Worm (Caenorhabditis elegans) whole organism, young adult: ENCODE measurements around the gene tag-329.

Experiments used
- B0019.2 ChIP-seq: fragments of 200-800 bp; sonication (Bioruptor generic); conservative IDR thresholded peaks from 2 replicates; pipeline ENCODE4 v1.3.6; 2022; ENCODE audit warnings: missing genetic modification reagents, missing genetic modification characterization, missing compliant biosample characterization
- B0035.1 ChIP-seq: sonication (generic microtip); optimal IDR thresholded peaks from 2 replicates; lab custom pipeline; 2016; ENCODE audit warnings: missing genetic modification characterization, mild to moderate bottlenecking, missing compliant biosample characterization, missing genotype, missing genetic modification reagents
- B0261.1 ChIP-seq: sonication (generic microtip); optimal IDR thresholded peaks from 2 replicates; lab custom pipeline; 2016; ENCODE audit warnings: mild to moderate bottlenecking, missing genetic modification characterization, moderate library complexity, missing compliant biosample characterization
- C06A6.2 ChIP-seq: fragments of 200-800 bp; sonication (Bioruptor generic); conservative IDR thresholded peaks from 2 replicates; pipeline ENCODE4 v1.3.6; 2022; ENCODE audit warnings: missing genetic modification characterization, missing compliant biosample characterization
- C17E4.6 ChIP-seq: fragments of 200-800 bp; sonication (Bioruptor generic); IDR thresholded peaks from 2 replicates; pipeline ENCODE4 v1.3.6; 2022; ENCODE audit warnings: missing genetic modification reagents, missing genetic modification characterization, missing compliant biosample characterization
- D2030.7 ChIP-seq: fragments of 200-800 bp; sonication (Bioruptor generic); IDR thresholded peaks from 2 replicates; pipeline ENCODE4 v1.3.6; 2022; ENCODE audit warnings: missing genetic modification reagents, missing genetic modification characterization, missing compliant biosample characterization
- F23B12.7 ChIP-seq: sonication (generic microtip); optimal IDR thresholded peaks from 2 replicates; lab custom pipeline; 2017; ENCODE audit warnings: missing genetic modification characterization, mild to moderate bottlenecking, missing compliant biosample characterization, antibody characterized with exemption, moderate library complexity; ENCODE audit not compliant: insufficient read depth
- F55B11.4 ChIP-seq: sonication (generic microtip); optimal IDR thresholded peaks from 2 replicates; lab custom pipeline; 2016; ENCODE audit warnings: missing compliant biosample characterization, missing genetic modification characterization, borderline replicate concordance; ENCODE audit not compliant: insufficient read depth
- F57C9.4 ChIP-seq: sonication (generic microtip); optimal IDR thresholded peaks from 2 replicates; lab custom pipeline; 2017; ENCODE audit warnings: mild to moderate bottlenecking, missing genetic modification characterization, missing compliant biosample characterization
- Y53G8AR.9 ChIP-seq: fragments of 200-800 bp; sonication (Bioruptor generic); conservative IDR thresholded peaks from 2 replicates; pipeline ENCODE4 v1.3.6; 2022; ENCODE audit warnings: missing genetic modification reagents, missing genetic modification characterization, missing compliant biosample characterization
- Y95B8A.8 ChIP-seq: fragments of 200-800 bp; sonication (Bioruptor generic); IDR thresholded peaks from 2 replicates; pipeline ENCODE4 v1.3.6; 2022; ENCODE audit warnings: missing genetic modification reagents, missing genetic modification characterization, missing compliant biosample characterization
- akir-1 ChIP-seq: fragments of 200-800 bp; sonication (Bioruptor generic); optimal IDR thresholded peaks from 2 replicates; lab custom pipeline; 2018; ENCODE audit warnings: mild to moderate bottlenecking, missing genetic modification characterization, moderate library complexity, missing compliant biosample characterization
- atf-7 ChIP-seq: sonication (generic microtip); optimal IDR thresholded peaks from 2 replicates; lab custom pipeline; 2017; ENCODE audit warnings: mild to moderate bottlenecking, missing genetic modification characterization, missing compliant biosample characterization
- attf-5 ChIP-seq: fragments of 200-800 bp; sonication (Bioruptor generic); optimal IDR thresholded peaks from 2 replicates; lab custom pipeline; 2018; ENCODE audit warnings: mild to moderate bottlenecking, missing genetic modification characterization, missing compliant biosample characterization
- bed-2 ChIP-seq: fragments of 200-800 bp; sonication (Bioruptor generic); IDR thresholded peaks from 2 replicates; pipeline ENCODE4 v1.3.6; 2022; ENCODE audit warnings: missing genetic modification reagents, missing genetic modification characterization, missing compliant biosample characterization
- cebp-1 ChIP-seq, 2 experiments: fragments of 200-800 bp in 1 of 2; sonication (Bioruptor generic) in 1 of 2; sonication (generic microtip) in 1 of 2; IDR thresholded peaks in 1 of 2; optimal IDR thresholded peaks in 1 of 2; 2 replicates each; pipeline versions ENCODE4 v1.3.6 to Lab custom; 2017 to 2022; ENCODE audit warnings: missing compliant biosample characterization in 2 of 2, missing genetic modification characterization in 2 of 2, mild to moderate bottlenecking in 1 of 2, missing genetic modification reagents in 1 of 2, moderate library complexity in 1 of 2
- cebp-2 ChIP-seq: fragments of 200-800 bp; sonication (Bioruptor generic); IDR thresholded peaks from 2 replicates; pipeline ENCODE4 v1.3.6; 2022; ENCODE audit warnings: missing genetic modification characterization, missing compliant biosample characterization
- ceh-40 ChIP-seq: fragments of 200-800 bp; sonication (Bioruptor generic); IDR thresholded peaks from 2 replicates; pipeline ENCODE4 v1.3.6; 2022; ENCODE audit warnings: missing genetic modification characterization, missing compliant biosample characterization
- chd-7 ChIP-seq: sonication (generic microtip); optimal IDR thresholded peaks from 2 replicates; lab custom pipeline; 2016; ENCODE audit warnings: mild to moderate bottlenecking, missing genetic modification characterization, moderate library complexity, missing compliant biosample characterization
- dpl-1 ChIP-seq: fragments of 150-350 bp; optimal IDR thresholded peaks from 2 replicates; lab custom pipeline; 2014; ENCODE audit warnings: missing biosample characterization, missing genetic modification reagents, missing genetic modification characterization
- egl-18 ChIP-seq: fragments of 200-800 bp; sonication (Bioruptor generic); IDR thresholded peaks from 2 replicates; pipeline ENCODE4 v1.3.6; 2022; ENCODE audit warnings: missing genetic modification reagents, missing genetic modification characterization, missing compliant biosample characterization
- ekl-4 ChIP-seq: fragments of 200-800 bp; sonication (Bioruptor generic); IDR thresholded peaks from 2 replicates; pipeline ENCODE4 v1.3.6; 2022; ENCODE audit warnings: missing genetic modification reagents, missing genetic modification characterization, missing compliant biosample characterization
- fkh-3 ChIP-seq: sonication (generic microtip); optimal IDR thresholded peaks from 2 replicates; lab custom pipeline; 2016; ENCODE audit warnings: mild to moderate bottlenecking, missing genetic modification characterization, missing compliant biosample characterization
- gei-17 ChIP-seq: fragments of 200-800 bp; sonication (Bioruptor generic); optimal IDR thresholded peaks from 2 replicates; lab custom pipeline; 2018; ENCODE audit warnings: mild to moderate bottlenecking, missing genetic modification characterization, missing compliant biosample characterization
- hlh-12 ChIP-seq: sonication (generic microtip); optimal IDR thresholded peaks from 2 replicates; lab custom pipeline; 2016; ENCODE audit warnings: missing genetic modification characterization, missing compliant biosample characterization
- hmg-20 ChIP-seq: fragments of 200-800 bp; sonication (Bioruptor generic); IDR thresholded peaks from 2 replicates; pipeline ENCODE4 v1.3.6; 2022; ENCODE audit warnings: missing genetic modification reagents, missing genetic modification characterization, missing compliant biosample characterization
- lag-1 ChIP-seq: fragments of 200-800 bp; sonication (Bioruptor generic); IDR thresholded peaks from 2 replicates; pipeline ENCODE4 v1.3.6; 2022; ENCODE audit warnings: missing genetic modification reagents, missing genetic modification characterization, missing compliant biosample characterization
- let-526 ChIP-seq: fragments of 200-800 bp; sonication (Bioruptor generic); IDR thresholded peaks from 2 replicates; pipeline ENCODE4 v1.3.6; 2022; ENCODE audit warnings: missing genetic modification reagents, missing genetic modification characterization, missing compliant biosample characterization
- let-607 ChIP-seq, 2 experiments: fragments of 200-800 bp in 1 of 2; sonication (Bioruptor generic) in 1 of 2; sonication (generic microtip) in 1 of 2; optimal IDR thresholded peaks; 2 replicates each; lab custom pipeline; 2016 to 2018; ENCODE audit warnings: mild to moderate bottlenecking in 2 of 2, missing compliant biosample characterization in 2 of 2, missing genetic modification characterization in 2 of 2, moderate library complexity in 2 of 2, missing genotype in 1 of 2
- lin-26 ChIP-seq: fragments of 200-800 bp; sonication (Bioruptor generic); IDR thresholded peaks from 2 replicates; pipeline ENCODE4 v1.3.6; 2022; ENCODE audit warnings: missing genetic modification reagents, missing genetic modification characterization, missing compliant biosample characterization
- madf-6 ChIP-seq: fragments of 200-800 bp; sonication (Bioruptor generic); IDR thresholded peaks from 2 replicates; pipeline ENCODE4 v1.3.6; 2022; ENCODE audit warnings: missing genetic modification reagents, missing genetic modification characterization, missing compliant biosample characterization
- madf-8 ChIP-seq: fragments of 200-800 bp; sonication (Bioruptor generic); conservative IDR thresholded peaks from 2 replicates; pipeline ENCODE4 v1.3.6; 2022; ENCODE audit warnings: missing genetic modification reagents, missing genetic modification characterization, missing compliant biosample characterization
- mcd-1 ChIP-seq: fragments of 200-800 bp; sonication (Bioruptor generic); IDR thresholded peaks from 2 replicates; pipeline ENCODE4 v1.3.6; 2022; ENCODE audit warnings: missing genetic modification reagents, missing genetic modification characterization, missing compliant biosample characterization
- mxl-1 ChIP-seq: sonication (generic microtip); optimal IDR thresholded peaks from 2 replicates; lab custom pipeline; 2016; ENCODE audit warnings: missing genetic modification characterization, missing compliant biosample characterization
- nhr-120 ChIP-seq: fragments of 200-800 bp; sonication (Bioruptor generic); IDR thresholded peaks from 2 replicates; pipeline ENCODE4 v1.3.6; 2022; ENCODE audit warnings: missing genetic modification characterization, missing compliant biosample characterization
- nhr-90 ChIP-seq: sonication (generic microtip); optimal IDR thresholded peaks from 2 replicates; lab custom pipeline; 2016; ENCODE audit warnings: missing genotype, mild to moderate bottlenecking, missing genetic modification characterization, missing compliant biosample characterization
- rec-8 ChIP-seq, 2 experiments: sonication (generic microtip); optimal IDR thresholded peaks; 2 replicates each; lab custom pipeline; 2016; ENCODE audit warnings: mild to moderate bottlenecking in 2 of 2, missing genetic modification characterization in 2 of 2, missing genetic modification reagents in 2 of 2, missing genotype in 2 of 2, missing biosample characterization in 1 of 2, missing compliant biosample characterization in 1 of 2, moderate library complexity in 1 of 2
- repo-1 ChIP-seq: sonication (generic microtip); optimal IDR thresholded peaks from 2 replicates; lab custom pipeline; 2017; ENCODE audit warnings: mild to moderate bottlenecking, missing genetic modification characterization, missing compliant biosample characterization
- sdz-38 ChIP-seq: sonication (generic microtip); optimal IDR thresholded peaks from 2 replicates; lab custom pipeline; 2016; ENCODE audit warnings: missing genotype, missing genetic modification characterization, missing compliant biosample characterization
- snpc-4 ChIP-seq, 5 experiments: fragments of 150-350 bp in 1 of 5; sonication (generic microtip) in 4 of 5; optimal IDR thresholded peaks; 2 replicates each; lab custom pipeline; 2014 to 2018; ENCODE audit warnings: missing genetic modification characterization in 5 of 5, missing biosample characterization in 3 of 5, antibody characterized with exemption in 2 of 5, mild to moderate bottlenecking in 2 of 5, missing compliant biosample characterization in 2 of 5, missing genotype in 2 of 5, moderate library complexity in 2 of 5, missing genetic modification reagents in 1 of 5
- unc-130 ChIP-seq: sonication (generic microtip); optimal IDR thresholded peaks from 2 replicates; lab custom pipeline; 2016; ENCODE audit warnings: missing genetic modification reagents, missing genetic modification characterization, missing compliant biosample characterization
- zim-3 ChIP-seq: sonication (generic microtip); optimal IDR thresholded peaks from 2 replicates; lab custom pipeline; 2017; ENCODE audit warnings: mild to moderate bottlenecking, missing genetic modification characterization, moderate library complexity, missing compliant biosample characterization
- ztf-18 ChIP-seq: sonication (generic microtip); optimal IDR thresholded peaks from 2 replicates; lab custom pipeline; 2016; ENCODE audit warnings: missing genotype, mild to moderate bottlenecking, missing genetic modification characterization, missing compliant biosample characterization
- ztf-22 ChIP-seq: fragments of 200-800 bp; sonication (Bioruptor generic); optimal IDR thresholded peaks from 2 replicates; lab custom pipeline; 2018; ENCODE audit warnings: mild to moderate bottlenecking, missing genetic modification characterization, moderate library complexity, missing compliant biosample characterization
- ztf-25 ChIP-seq: fragments of 200-800 bp; sonication (Bioruptor generic); IDR thresholded peaks from 2 replicates; pipeline ENCODE4 v1.3.6; 2022; ENCODE audit warnings: missing genetic modification reagents, missing genetic modification characterization, missing compliant biosample characterization
- ztf-28 ChIP-seq: fragments of 200-800 bp; sonication (Bioruptor generic); IDR thresholded peaks from 2 replicates; pipeline ENCODE4 v1.3.6; 2022; ENCODE audit warnings: missing genetic modification reagents, missing genetic modification characterization, missing compliant biosample characterization
- ztf-3 ChIP-seq: fragments of 200-800 bp; sonication (Bioruptor generic); optimal IDR thresholded peaks from 2 replicates; lab custom pipeline; 2018; ENCODE audit warnings: mild to moderate bottlenecking, missing genetic modification characterization, missing compliant biosample characterization
- ztf-6 ChIP-seq: fragments of 200-800 bp; sonication (Bioruptor generic); IDR thresholded peaks from 2 replicates; pipeline ENCODE4 v1.3.6; 2022; ENCODE audit warnings: missing genetic modification reagents, missing genetic modification characterization, missing compliant biosample characterization

Gene tag-329

ce11 chrV:9536505-9536904 lies 1.8 kb downstream of the tag-329 start, which contains the start of gene C50F4.4 (continued):
- TF ChIP-seq C06A6.2 (GFP tag; lab: Robert Waterston, UW) (no peak), Y53G8AR.9 (GFP tag; lab: Robert Waterston, UW) (no peak), unc-130 (GFP tag; lab: Kevin White, UChicago) (peak; percentile 66), rec-8 (tag; optimal IDR thresholded peaks at IDR 0.05; lab: Kevin White, UChicago) (peak in 1 of 2 experiments; percentile 32), mcd-1 (GFP tag; lab: Robert Waterston, UW) (no peak), lag-1 (no peak), let-607 (tag; optimal IDR thresholded peaks at IDR 0.05; lab: Kevin White, UChicago) (peak in 1 of 2 experiments; percentile 16), cebp-2 (GFP tag; lab: Robert Waterston, UW) (no peak), C17E4.6 (GFP tag; lab: Robert Waterston, UW) (no peak), B0035.1 (tag; lab: Kevin White, UChicago) (no peak), atf-7 (tag; lab: Kevin White, UChicago) (no peak), bed-2 (no peak), ztf-3 (GFP tag; lab: Kevin White, UChicago) (no peak), F23B12.7 (no peak), dpl-1 (GFP tag; lab: Kevin White, UChicago) (peak; percentile 17), B0019.2 (GFP tag; lab: Robert Waterston, UW) (no peak), F55B11.4 (no peak), mxl-1 (tag; lab: Kevin White, UChicago) (no peak), cebp-1 (GFP tag; IDR thresholded peaks at IDR 0.05; lab: Robert Waterston, UW) (peak; percentile 34; the same call in 1 of the 2 replicates), cebp-1 (tag; optimal IDR thresholded peaks at IDR 0.05; lab: Kevin White, UChicago) (no peak), nhr-120 (GFP tag; lab: Robert Waterston, UW) (no peak), ceh-40 (GFP tag; lab: Robert Waterston, UW) (no peak), Y95B8A.8 (no peak), ztf-22 (GFP tag; lab: Kevin White, UChicago) (no peak), gei-17 (GFP tag; lab: Kevin White, UChicago) (no peak), B0261.1 (tag; lab: Kevin White, UChicago) (no peak), akir-1 (no peak), D2030.7 (peak; percentile 32; the same call in 1 of the 2 replicates), hmg-20 (GFP tag; lab: Robert Waterston, UW) (no peak), chd-7 (tag; lab: Kevin White, UChicago) (no peak), zim-3 (tag; lab: Kevin White, UChicago) (no peak), fkh-3 (tag; lab: Kevin White, UChicago) (no peak), let-526 (GFP tag; lab: Robert Waterston, UW) (no peak), egl-18 (GFP tag; lab: Robert Waterston, UW) (no peak), nhr-90 (no peak), attf-5 (GFP tag; lab: Kevin White, UChicago) (no peak), snpc-4 (GFP tag; optimal IDR thresholded peaks at IDR 0.05; lab: Kevin White, UChicago) (no peak), snpc-4 (tag; optimal IDR thresholded peaks at IDR 0.05; lab: Kevin White, UChicago) (peak in 2 of 4 experiments; percentile 3 to 27), ekl-4 (no peak), repo-1 (tag; lab: Kevin White, UChicago) (no peak), ztf-25 (GFP tag; lab: Robert Waterston, UW) (no peak), hlh-12 (tag; lab: Kevin White, UChicago) (no peak), F57C9.4 (no peak), ztf-6 (GFP tag; lab: Robert Waterston, UW) (no peak), lin-26 (GFP tag; lab: Robert Waterston, UW) (no peak), madf-8 (GFP tag; lab: Robert Waterston, UW) (peak; percentile 49), ztf-28 (GFP tag; lab: Robert Waterston, UW) (no peak), madf-6 (GFP tag; lab: Robert Waterston, UW) (peak; percentile 85), sdz-38 (tag; lab: Kevin White, UChicago) (no peak), ztf-18 (tag; lab: Kevin White, UChicago) (peak; percentile 33)
